Fruit fly (Drosophila melanogaster) whole organism, embryonic: ENCODE data around the gene djl.
A peak's percentile ranks its signal among the peaks of the same experiment; 100 is the strongest.

ENCODE experiments used
- Atf3 ChIP-seq: fragments of 200-800 bp; sonication (Bioruptor generic); optimal IDR thresholded peaks from 3 replicates; lab custom pipeline; 2016; ENCODE audit warnings: missing biosample characterization, missing genetic modification characterization
- Awh ChIP-seq: fragments of 200-800 bp; sonication (Bioruptor generic); IDR thresholded peaks from 2 replicates; pipeline ENCODE4, ENCODE4 v1.3.6; 2022; ENCODE audit warnings: missing biosample characterization, missing genetic modification characterization
- C15 ChIP-seq: fragments of 200-800 bp; sonication (Bioruptor generic); IDR thresholded peaks from 3 replicates; pipeline ENCODE4 v1.3.6; 2022; ENCODE audit warnings: missing biosample characterization, missing genetic modification characterization
- CG13287 ChIP-seq: fragments of 200-800 bp; sonication (Bioruptor generic); IDR thresholded peaks from 2 replicates; pipeline ENCODE4 v1.3.6; 2022; ENCODE audit warnings: missing biosample characterization, missing genetic modification characterization; ENCODE audit not compliant: partially characterized antibody
- CG13894 ChIP-seq: fragments of 200-800 bp; sonication (Bioruptor generic); optimal IDR thresholded peaks from 3 replicates; lab custom pipeline; 2018; ENCODE audit warnings: missing biosample characterization, mild to moderate bottlenecking, missing genetic modification characterization, moderate library complexity
- CG15479 ChIP-seq: fragments of 200-800 bp; sonication (Bioruptor generic); optimal IDR thresholded peaks from 3 replicates; lab custom pipeline; 2019; ENCODE audit warnings: missing biosample characterization, mild to moderate bottlenecking, missing genetic modification characterization, moderate library complexity
- CG1603 ChIP-seq: fragments of 200-800 bp; sonication (Bioruptor generic); optimal IDR thresholded peaks from 2 replicates; lab custom pipeline; 2019; ENCODE audit warnings: missing biosample characterization, mild to moderate bottlenecking, missing genetic modification characterization, moderate library complexity
- CG18599 ChIP-seq: fragments of 200-800 bp; sonication (Bioruptor generic); optimal IDR thresholded peaks from 3 replicates; lab custom pipeline; 2017; ENCODE audit warnings: missing biosample characterization, missing genetic modification characterization, mild to moderate bottlenecking, moderate library complexity, missing genetic modification reagents
- CG18764 ChIP-seq: fragments of 200-800 bp; sonication (Bioruptor generic); optimal IDR thresholded peaks from 3 replicates; lab custom pipeline; 2016; ENCODE audit warnings: missing biosample characterization, missing genetic modification characterization
- CG32772 ChIP-seq: fragments of 200-800 bp; sonication (Bioruptor generic); IDR thresholded peaks from 2 replicates; pipeline ENCODE4 v1.3.6; 2022; ENCODE audit warnings: missing biosample characterization, missing genetic modification characterization
- CG3281 ChIP-seq: fragments of 200-800 bp; sonication (Bioruptor generic); optimal IDR thresholded peaks from 3 replicates; lab custom pipeline; 2017; ENCODE audit warnings: missing biosample characterization, mild to moderate bottlenecking, missing genetic modification characterization
- CG3847 ChIP-seq: fragments of 200-800 bp; sonication (Bioruptor generic); IDR thresholded peaks from 2 replicates; pipeline ENCODE4 v1.3.6; 2022; ENCODE audit warnings: missing biosample characterization, missing genetic modification characterization
- CG3995 ChIP-seq: fragments of 200-800 bp; sonication (Bioruptor generic); optimal IDR thresholded peaks from 3 replicates; lab custom pipeline; 2016; ENCODE audit warnings: missing biosample characterization, missing genetic modification characterization
- CG4328 ChIP-seq: fragments of 200-800 bp; sonication (Bioruptor generic); optimal IDR thresholded peaks from 3 replicates; lab custom pipeline; 2017; ENCODE audit warnings: missing biosample characterization, missing genetic modification reagents, missing genetic modification characterization
- CG6791 ChIP-seq: fragments of 200-800 bp; sonication (Bioruptor generic); IDR thresholded peaks from 3 replicates; pipeline ENCODE4 v1.3.6; 2022; ENCODE audit warnings: missing biosample characterization, missing genetic modification characterization; ENCODE audit not compliant: partially characterized antibody
- CG6813 ChIP-seq: fragments of 200-800 bp; sonication (Bioruptor generic); optimal IDR thresholded peaks from 2 replicates; lab custom pipeline; 2017; ENCODE audit warnings: missing biosample characterization, missing genetic modification characterization, mild to moderate bottlenecking, moderate library complexity, missing genetic modification reagents
- CG8290 ChIP-seq, 3 experiments: fragments of 200-800 bp; sonication (Bioruptor generic); optimal IDR thresholded peaks; 2 replicates each; lab custom pipeline; 2016 to 2019; ENCODE audit warnings: missing biosample characterization in 3 of 3, missing genetic modification characterization in 3 of 3, mild to moderate bottlenecking in 2 of 3, moderate library complexity in 1 of 3
- CG8765 ChIP-seq: fragments of 200-800 bp; sonication (Bioruptor generic); IDR thresholded peaks from 2 replicates; pipeline ENCODE4 v1.3.6; 2022; ENCODE audit warnings: missing biosample characterization, missing genetic modification characterization
- CG9437 ChIP-seq: fragments of 200-800 bp; sonication (Bioruptor generic); optimal IDR thresholded peaks from 2 replicates; lab custom pipeline; 2018; ENCODE audit warnings: missing biosample characterization, mild to moderate bottlenecking, missing genetic modification characterization
- CG9932 ChIP-seq: fragments of 200-800 bp; sonication (Bioruptor generic); IDR thresholded peaks from 2 replicates; pipeline ENCODE4 v1.3.6; 2022; ENCODE audit warnings: missing biosample characterization, missing genetic modification characterization
- Dfd ChIP-seq, 2 experiments: fragments of >200 bp; optimal IDR thresholded peaks; 2 replicates each; lab custom pipeline; 2017; ENCODE audit warnings: missing biosample characterization in 2 of 2, missing genetic modification characterization in 2 of 2
- Lhr ChIP-seq: fragments of 200-800 bp; sonication (Bioruptor generic); optimal IDR thresholded peaks from 3 replicates; lab custom pipeline; 2017; ENCODE audit warnings: mild to moderate bottlenecking, missing biosample characterization, missing genetic modification reagents, missing genetic modification characterization
- Mad ChIP-seq: fragments of 200-800 bp; sonication (Bioruptor generic); optimal IDR thresholded peaks from 2 replicates; lab custom pipeline; 2016; ENCODE audit warnings: missing biosample characterization, missing genetic modification characterization
- NK7.1 ChIP-seq: fragments of 200-800 bp; sonication (Bioruptor generic); optimal IDR thresholded peaks from 3 replicates; lab custom pipeline; 2016; ENCODE audit warnings: missing biosample characterization, missing genetic modification characterization
- Side ChIP-seq: fragments of 200-800 bp; sonication (Bioruptor generic); optimal IDR thresholded peaks from 2 replicates; lab custom pipeline; 2016; ENCODE audit warnings: missing biosample characterization, missing genetic modification characterization
- TFAM ChIP-seq: fragments of 200-800 bp; sonication (Bioruptor generic); optimal IDR thresholded peaks from 2 replicates; lab custom pipeline; 2017; ENCODE audit warnings: missing biosample characterization, missing genetic modification characterization, inconsistent platforms
- az2 ChIP-seq: fragments of 200-800 bp; sonication (Bioruptor generic); optimal IDR thresholded peaks from 3 replicates; lab custom pipeline; 2016; ENCODE audit warnings: missing biosample characterization, missing genetic modification characterization
- btn ChIP-seq: fragments of 200-800 bp; sonication (Bioruptor generic); optimal IDR thresholded peaks from 2 replicates; lab custom pipeline; 2016; ENCODE audit warnings: missing biosample characterization, missing genetic modification characterization
- crc ChIP-seq: fragments of 200-800 bp; sonication (Bioruptor generic); optimal IDR thresholded peaks from 2 replicates; lab custom pipeline; 2016; ENCODE audit warnings: missing biosample characterization, missing genetic modification characterization
- dan ChIP-seq: fragments of 200-800 bp; sonication (Bioruptor generic); IDR thresholded peaks from 2 replicates; pipeline ENCODE4 v1.3.6; 2022; ENCODE audit warnings: missing biosample characterization, missing genetic modification characterization
- esg ChIP-seq: fragments of 200-800 bp; sonication (Bioruptor generic); conservative IDR thresholded peaks from 2 replicates; pipeline ENCODE4 v1.3.6; 2022; ENCODE audit warnings: missing biosample characterization, missing genetic modification characterization
- ewg ChIP-seq: fragments of 200-800 bp; sonication (Bioruptor generic); optimal IDR thresholded peaks from 3 replicates; lab custom pipeline; 2017; ENCODE audit warnings: mild to moderate bottlenecking, missing biosample characterization, missing genetic modification reagents, missing genetic modification characterization
- exex ChIP-seq: fragments of 200-800 bp; sonication (Bioruptor generic); optimal IDR thresholded peaks from 4 replicates; lab custom pipeline; 2018; ENCODE audit warnings: missing biosample characterization, mild to moderate bottlenecking, missing genetic modification characterization, moderate library complexity
- fd64A ChIP-seq: fragments of 200-800 bp; sonication (Bioruptor generic); optimal IDR thresholded peaks from 3 replicates; lab custom pipeline; 2018; ENCODE audit warnings: missing biosample characterization, mild to moderate bottlenecking, missing genetic modification characterization
- ftz-f1 ChIP-seq: fragments of 200-800 bp; sonication (Bioruptor generic); optimal IDR thresholded peaks from 2 replicates; lab custom pipeline; 2016; ENCODE audit warnings: missing biosample characterization, missing genetic modification characterization
- gfzf ChIP-seq: fragments of 200-800 bp; sonication (Bioruptor generic); optimal IDR thresholded peaks from 2 replicates; lab custom pipeline; 2016; ENCODE audit warnings: missing biosample characterization, mild to moderate bottlenecking, missing genetic modification characterization, moderate library complexity
- gsb ChIP-seq: fragments of 200-800 bp; sonication (Bioruptor generic); IDR thresholded peaks from 2 replicates; pipeline ENCODE4 v1.3.6; 2022; ENCODE audit warnings: missing biosample characterization, missing genetic modification characterization
- h ChIP-seq: fragments of >200 bp; optimal IDR thresholded peaks from 2 replicates; lab custom pipeline; 2017
- ham ChIP-seq: fragments of 200-800 bp; sonication (Bioruptor generic); IDR thresholded peaks from 2 replicates; pipeline ENCODE4 v1.3.6; 2022; ENCODE audit warnings: missing biosample characterization, missing genetic modification characterization
- her ChIP-seq: fragments of 200-800 bp; sonication (Bioruptor generic); optimal IDR thresholded peaks from 2 replicates; lab custom pipeline; 2016; ENCODE audit warnings: missing biosample characterization, missing genetic modification characterization
- kni ChIP-seq: fragments of 200-800 bp; sonication (Bioruptor generic); optimal IDR thresholded peaks from 3 replicates; lab custom pipeline; 2017; ENCODE audit warnings: mild to moderate bottlenecking, missing biosample characterization, missing genetic modification reagents, missing genetic modification characterization
- knrl ChIP-seq: fragments of 200-800 bp; sonication (Bioruptor generic); IDR thresholded peaks from 3 replicates; pipeline ENCODE4 v1.3.6; 2022; ENCODE audit warnings: missing biosample characterization, missing genetic modification characterization; ENCODE audit not compliant: partially characterized antibody
- lilli ChIP-seq: fragments of 200-800 bp; sonication (Bioruptor generic); optimal IDR thresholded peaks from 3 replicates; lab custom pipeline; 2016; ENCODE audit warnings: missing biosample characterization, missing genetic modification characterization
- mld ChIP-seq: fragments of 200-800 bp; sonication (Bioruptor generic); IDR thresholded peaks from 3 replicates; pipeline ENCODE4 v1.3.6; 2022; ENCODE audit warnings: missing biosample characterization, missing genetic modification characterization; ENCODE audit not compliant: partially characterized antibody
- odd ChIP-seq: fragments of 200-800 bp; sonication (Bioruptor generic); optimal IDR thresholded peaks from 2 replicates; lab custom pipeline; 2017; ENCODE audit warnings: missing biosample characterization, mild to moderate bottlenecking, missing genetic modification characterization
- sc ChIP-seq, 3 experiments: fragments of >200 bp in 2 of 3; fragments of 200-800 bp in 1 of 3; sonication (Bioruptor generic) in 1 of 3; optimal IDR thresholded peaks; 2 replicates in 2 of 3; 3 replicates in 1 of 3; lab custom pipeline; 2017; ENCODE audit warnings: mild to moderate bottlenecking in 1 of 3, missing biosample characterization in 1 of 3, missing genetic modification characterization in 1 of 3, missing genetic modification reagents in 1 of 3
- vvl ChIP-seq: fragments of 200-800 bp; sonication (Bioruptor generic); IDR thresholded peaks from 2 replicates; pipeline ENCODE4 v1.3.6; 2022; ENCODE audit warnings: missing biosample characterization, missing genetic modification characterization
- wdn ChIP-seq: fragments of 200-800 bp; sonication (Bioruptor generic); IDR thresholded peaks from 2 replicates; pipeline ENCODE4 v1.3.6; 2022; ENCODE audit warnings: missing biosample characterization, missing genetic modification characterization
- zen2 ChIP-seq: fragments of 200-800 bp; sonication (Bioruptor generic); IDR thresholded peaks from 3 replicates; pipeline ENCODE4 v1.3.6; 2022; ENCODE audit warnings: missing biosample characterization, missing genetic modification characterization; ENCODE audit not compliant: partially characterized antibody

Gene djl

DNA sequence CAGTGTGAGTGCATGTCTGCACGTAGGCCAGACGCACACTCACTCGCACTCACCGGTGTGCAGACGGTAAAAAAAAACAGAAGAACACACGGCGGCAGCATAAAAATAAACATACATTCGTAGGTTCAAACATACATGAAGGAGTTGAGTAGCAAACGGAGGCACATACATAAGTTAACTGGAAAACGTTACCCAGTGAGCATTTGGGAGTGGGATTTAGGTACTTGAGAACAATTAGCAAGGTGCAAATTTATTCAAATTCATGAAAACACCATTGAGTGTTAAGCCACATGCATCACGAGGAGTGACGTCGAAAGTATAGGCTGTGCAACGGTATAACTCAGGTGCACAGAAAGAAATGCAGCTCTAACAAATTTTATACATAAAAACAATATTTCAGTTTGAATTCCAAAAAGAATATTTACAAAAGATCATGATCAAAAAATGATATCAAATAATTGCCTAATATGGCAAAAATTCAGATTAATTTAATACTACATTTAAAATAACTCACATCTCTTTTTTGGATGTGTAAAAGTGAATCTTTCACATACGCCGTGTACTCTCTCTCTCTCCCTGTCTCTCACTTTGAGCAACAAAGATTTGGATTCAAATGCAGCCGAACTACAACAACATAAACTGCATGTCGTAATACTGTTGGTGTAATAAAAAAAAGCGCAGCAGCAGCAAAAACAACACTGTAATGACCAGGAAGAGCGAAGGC is 48.2 kb downstream of the djl start (continued):
- TF ChIP-seq knrl (no peak), Lhr (GFP tag; lab: Kevin White, UChicago) (peak; percentile 94), h (no peak), ewg (peak; percentile 93), fd64A (GFP tag; lab: Kevin White, UChicago) (peak; percentile 92), Atf3 (GFP tag; lab: Kevin White, UChicago) (peak; percentile 92), gsb (GFP tag; lab: Robert Waterston, UW) (no peak), gfzf (GFP tag; lab: Kevin White, UChicago) (no peak), mld (GFP tag; lab: Robert Waterston, UW) (no peak), CG13894 (tag; lab: Kevin White, UChicago) (no peak), exex (peak; percentile 34), TFAM (GFP tag; lab: Kevin White, UChicago) (peak; percentile 89), Dfd (GFP tag; optimal IDR thresholded peaks at IDR 0.05; lab: Kevin White, UChicago) (no peak), CG32772 (no peak), dan (no peak), CG1603 (tag; lab: Kevin White, UChicago) (peak; percentile 93), sc (optimal IDR thresholded peaks at IDR 0.05; lab: Kevin White, UChicago) (no peak), sc (GFP tag; optimal IDR thresholded peaks at IDR 0.05; lab: Kevin White, UChicago) (peak; percentile 96), ham (GFP tag; lab: Robert Waterston, UW) (no peak), CG6813 (GFP tag; lab: Kevin White, UChicago) (peak; percentile 92), btn (GFP tag; lab: Kevin White, UChicago) (peak; percentile 91), CG3847 (GFP tag; lab: Robert Waterston, UW) (no peak), zen2 (GFP tag; lab: Robert Waterston, UW) (no peak), Mad (GFP tag; lab: Kevin White, UChicago) (peak; percentile 90), CG15479 (GFP tag; lab: Kevin White, UChicago) (peak; percentile 51), C15 (no peak), vvl (no peak), CG6791 (GFP tag; lab: Robert Waterston, UW) (no peak), CG8290 (GFP tag; optimal IDR thresholded peaks at IDR 0.05; lab: Kevin White, UChicago) (peak; percentile 95), CG8290 (tag; optimal IDR thresholded peaks at IDR 0.05; lab: Kevin White, UChicago) (peak; percentile 50 to 91), az2 (GFP tag; lab: Kevin White, UChicago) (peak; percentile 97), CG18764 (GFP tag; lab: Kevin White, UChicago) (peak; percentile 95), odd (GFP tag; lab: Kevin White, UChicago) (peak; percentile 86), CG8765 (no peak), her (GFP tag; lab: Kevin White, UChicago) (peak; percentile 38), CG3281 (GFP tag; lab: Kevin White, UChicago) (peak; percentile 64), wdn (GFP tag; lab: Robert Waterston, UW) (no peak), crc (GFP tag; lab: Kevin White, UChicago) (peak; percentile 75), lilli (peak; percentile 85), esg (GFP tag; lab: Robert Waterston, UW) (no peak), CG9437 (GFP tag; lab: Kevin White, UChicago) (peak; percentile 92), NK7.1 (peak; percentile 88), CG18599 (GFP tag; lab: Kevin White, UChicago) (peak; percentile 86), Side (peak; percentile 84), kni (GFP tag; lab: Kevin White, UChicago) (peak; percentile 73), CG9932 (GFP tag; lab: Robert Waterston, UW) (no peak), Awh (GFP tag; lab: Robert Waterston, UW) (no peak), ftz-f1 (GFP tag; lab: Kevin White, UChicago) (no peak), CG4328 (GFP tag; lab: Kevin White, UChicago) (peak; percentile 88), CG3995 (no peak), CG13287 (GFP tag; lab: Robert Waterston, UW) (no peak)
